Fruit fly (Drosophila melanogaster) S2 (cell line): Measurements from ENCODE around the gene per.

Experiments used
- CG8478 ChIP-seq: fragments of >200 bp; optimal IDR thresholded peaks from 2 replicates; lab custom pipeline; 2018
- CTCF ChIP-seq, 2 experiments: fragments of >200 bp; optimal IDR thresholded peaks; 2 replicates each; lab custom pipeline; 2018

DNA sequence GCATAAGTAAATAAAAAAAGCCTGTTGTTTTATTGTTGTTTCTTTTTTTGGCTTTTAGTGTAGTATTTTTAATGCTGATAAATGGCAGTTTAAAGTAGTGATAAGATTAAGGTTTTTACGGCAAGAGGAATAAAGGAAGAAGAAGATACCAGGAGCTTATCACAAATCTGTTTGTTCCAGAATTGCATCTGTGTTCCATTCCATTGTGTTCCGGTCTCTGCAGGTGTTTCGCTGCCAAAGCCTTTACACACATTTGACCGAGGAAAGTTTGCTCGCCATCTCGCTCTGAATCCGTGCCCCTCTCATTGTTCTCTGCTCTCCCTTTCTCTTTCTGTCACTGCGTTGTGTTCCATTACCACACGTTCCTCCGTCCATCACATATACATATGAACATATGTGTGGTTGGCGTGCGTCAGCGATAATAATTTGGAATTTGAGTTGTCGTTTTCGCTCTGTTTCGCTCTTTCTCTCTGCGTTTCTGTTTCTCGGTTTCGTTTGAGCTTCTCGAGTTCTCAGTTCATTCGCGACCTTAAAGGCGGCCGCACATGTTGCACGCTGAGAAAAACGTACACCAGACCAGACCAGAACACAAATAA, 27.0 kb upstream of the per start:
- TF ChIP-seq CTCF (optimal IDR thresholded peaks at IDR 0.05; lab: Kevin White, UChicago) (peak in 1 of 2 experiments; percentile 31), CG8478 (lab: Kevin White, UChicago) (no peak)
